Fruit fly (Drosophila melanogaster) whole organism, embryonic: ENCODE measurements around the gene CG3918.

Source experiments
- Blimp-1 ChIP-seq: fragments of 200-800 bp; sonication (Bioruptor generic); optimal IDR thresholded peaks from 3 replicates; lab custom pipeline; 2018; ENCODE audit warnings: missing biosample characterization, missing genetic modification characterization, mild to moderate bottlenecking, moderate library complexity, missing genetic modification reagents
- C15 ChIP-seq: fragments of 200-800 bp; sonication (Bioruptor generic); IDR thresholded peaks from 3 replicates; pipeline ENCODE4 v1.3.6; 2022; ENCODE audit warnings: missing biosample characterization, missing genetic modification characterization
- CG1024 ChIP-seq: fragments of 200-800 bp; sonication (Bioruptor generic); IDR thresholded peaks from 2 replicates; pipeline ENCODE4 v1.3.6; 2022; ENCODE audit warnings: missing biosample characterization, missing genetic modification characterization
- CG11398 ChIP-seq: fragments of 200-800 bp; sonication (Bioruptor generic); optimal IDR thresholded peaks from 2 replicates; lab custom pipeline; 2016; ENCODE audit warnings: missing biosample characterization, missing genetic modification characterization
- CG12104 ChIP-seq: fragments of 200-800 bp; sonication (Bioruptor generic); optimal IDR thresholded peaks from 3 replicates; lab custom pipeline; 2016; ENCODE audit warnings: missing biosample characterization, missing genetic modification characterization
- CG12659 ChIP-seq: fragments of 200-800 bp; sonication (Bioruptor generic); optimal IDR thresholded peaks from 3 replicates; lab custom pipeline; 2017; ENCODE audit warnings: mild to moderate bottlenecking, missing biosample characterization, missing genetic modification reagents, missing genetic modification characterization
- CG13624 ChIP-seq: fragments of 200-800 bp; sonication (Bioruptor generic); optimal IDR thresholded peaks from 2 replicates; lab custom pipeline; 2016; ENCODE audit warnings: missing biosample characterization, missing genetic modification characterization
- CG1529 ChIP-seq: fragments of 200-800 bp; sonication (Bioruptor generic); optimal IDR thresholded peaks from 3 replicates; lab custom pipeline; 2018; ENCODE audit warnings: missing biosample characterization, missing genetic modification characterization
- CG17612 ChIP-seq: fragments of 200-800 bp; sonication (Bioruptor generic); IDR thresholded peaks from 2 replicates; pipeline ENCODE4 v1.3.6; 2022; ENCODE audit warnings: missing biosample characterization, missing genetic modification characterization
- CG17829 ChIP-seq: fragments of 200-800 bp; optimal IDR thresholded peaks from 2 replicates; lab custom pipeline; 2019; ENCODE audit warnings: missing biosample characterization, mild to moderate bottlenecking, missing genetic modification characterization, moderate library complexity
- CG2120 ChIP-seq: fragments of 200-800 bp; sonication (Bioruptor generic); optimal IDR thresholded peaks from 3 replicates; lab custom pipeline; 2016; ENCODE audit warnings: missing biosample characterization, missing genetic modification characterization
- CG2712 ChIP-seq: fragments of 200-800 bp; optimal IDR thresholded peaks from 3 replicates; lab custom pipeline; 2019; ENCODE audit warnings: missing biosample characterization, mild to moderate bottlenecking, missing genetic modification characterization, moderate library complexity
- CG2875 ChIP-seq: fragments of 200-800 bp; sonication (Bioruptor generic); optimal IDR thresholded peaks from 2 replicates; lab custom pipeline; 2017; ENCODE audit warnings: missing biosample characterization, mild to moderate bottlenecking, missing genetic modification characterization, missing genetic modification reagents
- CG30403 ChIP-seq: fragments of 200-800 bp; sonication (Bioruptor generic); optimal IDR thresholded peaks from 3 replicates; lab custom pipeline; 2016; ENCODE audit warnings: missing biosample characterization, missing genetic modification characterization
- CG31441 ChIP-seq: fragments of 200-800 bp; sonication (Bioruptor generic); IDR thresholded peaks from 2 replicates; pipeline ENCODE4 v1.3.6; 2022; ENCODE audit warnings: missing biosample characterization, missing genetic modification characterization
- CG3163 ChIP-seq: fragments of 200-800 bp; sonication (Bioruptor generic); optimal IDR thresholded peaks from 3 replicates; lab custom pipeline; 2016; ENCODE audit warnings: missing biosample characterization, missing genetic modification characterization
- CG32772 ChIP-seq: fragments of 200-800 bp; sonication (Bioruptor generic); IDR thresholded peaks from 2 replicates; pipeline ENCODE4 v1.3.6; 2022; ENCODE audit warnings: missing biosample characterization, missing genetic modification characterization
- CG34422 ChIP-seq: fragments of 200-800 bp; sonication (Bioruptor generic); IDR thresholded peaks from 3 replicates; pipeline ENCODE4 v1.3.6; 2022; ENCODE audit warnings: missing biosample characterization, missing genetic modification characterization
- CG6254 ChIP-seq: fragments of 200-800 bp; sonication (Bioruptor generic); optimal IDR thresholded peaks from 3 replicates; lab custom pipeline; 2017; ENCODE audit warnings: mild to moderate bottlenecking, missing biosample characterization, missing genetic modification reagents, missing genetic modification characterization
- CG8281 ChIP-seq: fragments of 200-800 bp; sonication (Bioruptor generic); optimal IDR thresholded peaks from 2 replicates; lab custom pipeline; 2018; ENCODE audit warnings: missing biosample characterization, mild to moderate bottlenecking, missing genetic modification characterization, moderate library complexity
- CG9609 ChIP-seq: fragments of 200-800 bp; sonication (Bioruptor generic); optimal IDR thresholded peaks from 3 replicates; lab custom pipeline; 2016; ENCODE audit warnings: missing biosample characterization, missing genetic modification characterization
- Deaf1 ChIP-seq: fragments of 200-800 bp; optimal IDR thresholded peaks from 3 replicates; lab custom pipeline; 2019; ENCODE audit warnings: missing biosample characterization, mild to moderate bottlenecking, missing genetic modification characterization, moderate library complexity
- Drgx ChIP-seq: fragments of 200-800 bp; sonication (Bioruptor generic); IDR thresholded peaks from 2 replicates; pipeline ENCODE4 v1.3.6; 2022; ENCODE audit warnings: missing biosample characterization, missing genetic modification characterization
- Hr3 ChIP-seq: fragments of 200-800 bp; sonication (Bioruptor generic); optimal IDR thresholded peaks from 3 replicates; lab custom pipeline; 2016; ENCODE audit warnings: missing biosample characterization, missing genetic modification characterization
- MESR4 ChIP-seq: fragments of 200-800 bp; sonication (Bioruptor generic); optimal IDR thresholded peaks from 2 replicates; lab custom pipeline; 2018; ENCODE audit warnings: missing biosample characterization, mild to moderate bottlenecking, missing genetic modification characterization, moderate library complexity
- NK7.1 ChIP-seq: fragments of 200-800 bp; sonication (Bioruptor generic); optimal IDR thresholded peaks from 3 replicates; lab custom pipeline; 2016; ENCODE audit warnings: missing biosample characterization, missing genetic modification characterization
- NfI ChIP-seq: fragments of 200-800 bp; sonication (Bioruptor generic); optimal IDR thresholded peaks from 3 replicates; lab custom pipeline; 2018; ENCODE audit warnings: missing biosample characterization, mild to moderate bottlenecking, missing genetic modification characterization, moderate library complexity
- Ptx1 ChIP-seq: fragments of 200-800 bp; sonication (Bioruptor generic); IDR thresholded peaks from 2 replicates; pipeline ENCODE4 v1.3.6; 2022; ENCODE audit warnings: missing biosample characterization, missing genetic modification characterization
- Trl ChIP-seq, 3 experiments: fragments of >200 bp in 2 of 3; fragments of 200-800 bp in 1 of 3; sonication (Bioruptor generic) in 1 of 3; optimal IDR thresholded peaks; 2 replicates in 1 of 3; 3 replicates in 2 of 3; lab custom pipeline; 2016 to 2017; ENCODE audit warnings: missing biosample characterization in 1 of 3, missing genetic modification characterization in 1 of 3
- aop ChIP-seq: fragments of 200-800 bp; sonication (Bioruptor generic); IDR thresholded peaks from 2 replicates; pipeline ENCODE4 v1.3.6; 2022; ENCODE audit warnings: missing biosample characterization, missing genetic modification characterization
- cad ChIP-seq: fragments of >200 bp; optimal IDR thresholded peaks from 2 replicates; lab custom pipeline; 2017; ENCODE audit warnings: missing biosample characterization, missing genetic modification characterization
- crol ChIP-seq: fragments of 200-800 bp; sonication (Bioruptor generic); IDR thresholded peaks from 2 replicates; pipeline ENCODE4 v1.3.6; 2022; ENCODE audit warnings: missing biosample characterization, missing genetic modification characterization
- dimm ChIP-seq: fragments of 200-800 bp; sonication (Bioruptor generic); IDR thresholded peaks from 2 replicates; pipeline ENCODE4 v1.3.6; 2022; ENCODE audit warnings: missing biosample characterization, missing genetic modification characterization
- dmrt99B ChIP-seq: fragments of 200-800 bp; sonication (Bioruptor generic); optimal IDR thresholded peaks from 2 replicates; lab custom pipeline; 2018; ENCODE audit warnings: missing biosample characterization, mild to moderate bottlenecking, missing genetic modification characterization, moderate library complexity
- emc ChIP-seq: fragments of 200-800 bp; sonication (Bioruptor generic); optimal IDR thresholded peaks from 2 replicates; lab custom pipeline; 2016; ENCODE audit warnings: missing biosample characterization, missing genetic modification characterization
- esg ChIP-seq: fragments of 200-800 bp; sonication (Bioruptor generic); conservative IDR thresholded peaks from 2 replicates; pipeline ENCODE4 v1.3.6; 2022; ENCODE audit warnings: missing biosample characterization, missing genetic modification characterization
- eve ChIP-seq, 2 experiments: fragments of >200 bp; optimal IDR thresholded peaks; 2 replicates each; lab custom pipeline; 2017; ENCODE audit warnings: missing biosample characterization in 2 of 2, missing genetic modification characterization in 2 of 2
- hb ChIP-seq: fragments of 200-800 bp; sonication (Bioruptor generic); IDR thresholded peaks from 3 replicates; pipeline ENCODE4 v1.3.6; 2022; ENCODE audit warnings: missing biosample characterization, missing genetic modification characterization; ENCODE audit not compliant: partially characterized antibody
- hth ChIP-seq: fragments of >200 bp; optimal IDR thresholded peaks from 2 replicates; lab custom pipeline; 2017; ENCODE audit warnings: inconsistent platforms
- ken ChIP-seq: fragments of 200-800 bp; sonication (Bioruptor generic); IDR thresholded peaks from 3 replicates; pipeline ENCODE4 v1.3.6; 2022; ENCODE audit warnings: missing biosample characterization, missing genetic modification characterization
- nau ChIP-seq: fragments of 200-800 bp; sonication (Bioruptor generic); optimal IDR thresholded peaks from 3 replicates; lab custom pipeline; 2017; ENCODE audit warnings: missing biosample characterization, mild to moderate bottlenecking, missing genetic modification characterization, missing genetic modification reagents
- nerfin-2 ChIP-seq: fragments of 200-800 bp; sonication (Bioruptor generic); IDR thresholded peaks from 2 replicates; pipeline ENCODE4 v1.3.6; 2022; ENCODE audit warnings: missing biosample characterization, missing genetic modification characterization; ENCODE audit not compliant: partially characterized antibody
- odd ChIP-seq: fragments of 200-800 bp; sonication (Bioruptor generic); optimal IDR thresholded peaks from 2 replicates; lab custom pipeline; 2017; ENCODE audit warnings: missing biosample characterization, mild to moderate bottlenecking, missing genetic modification characterization
- rib ChIP-seq: fragments of 200-800 bp; sonication (Bioruptor generic); IDR thresholded peaks from 2 replicates; pipeline ENCODE4 v1.3.6; 2022; ENCODE audit warnings: missing biosample characterization, missing genetic modification characterization
- sob ChIP-seq: fragments of 200-800 bp; sonication (Bioruptor generic); IDR thresholded peaks from 2 replicates; pipeline ENCODE4 v1.3.6; 2022; ENCODE audit warnings: missing biosample characterization, missing genetic modification characterization
- sr ChIP-seq: fragments of 200-800 bp; sonication (Bioruptor generic); IDR thresholded peaks from 3 replicates; pipeline ENCODE4 v1.3.6; 2022; ENCODE audit warnings: missing biosample characterization, missing genetic modification characterization
- tin ChIP-seq: fragments of 200-800 bp; sonication (Bioruptor generic); optimal IDR thresholded peaks from 3 replicates; lab custom pipeline; 2016; ENCODE audit warnings: missing biosample characterization, missing genetic modification characterization
- tll ChIP-seq, 2 experiments: fragments of 200-800 bp in 1 of 2; fragments of >200 bp in 1 of 2; sonication (Bioruptor generic) in 1 of 2; optimal IDR thresholded peaks; 2 replicates each; lab custom pipeline; 2017 to 2019; ENCODE audit warnings: missing biosample characterization in 2 of 2, missing genetic modification characterization in 2 of 2, mild to moderate bottlenecking in 1 of 2, moderate library complexity in 1 of 2
- tx ChIP-seq: fragments of 200-800 bp; sonication (Bioruptor generic); optimal IDR thresholded peaks from 2 replicates; lab custom pipeline; 2016; ENCODE audit warnings: missing biosample characterization, missing genetic modification characterization
- wek ChIP-seq: fragments of 200-800 bp; sonication (Bioruptor generic); optimal IDR thresholded peaks from 3 replicates; lab custom pipeline; 2018; ENCODE audit warnings: missing biosample characterization, mild to moderate bottlenecking, missing genetic modification characterization, moderate library complexity
- zen2 ChIP-seq: fragments of 200-800 bp; sonication (Bioruptor generic); IDR thresholded peaks from 3 replicates; pipeline ENCODE4 v1.3.6; 2022; ENCODE audit warnings: missing biosample characterization, missing genetic modification characterization; ENCODE audit not compliant: partially characterized antibody

CG3918 gene

dm6 chrX:6543569-6544173, 19.4 kb downstream of the CG3918 start (continued):
- TF ChIP-seq CG1529 (GFP tag; lab: Kevin White, UChicago) (no peak), CG9609 (GFP tag; lab: Kevin White, UChicago) (no peak), CG6254 (no peak), CG32772 (GFP tag; lab: Robert Waterston, UW) (no peak), CG17612 (GFP tag; lab: Robert Waterston, UW) (no peak), emc (no peak), NK7.1 (GFP tag; lab: Kevin White, UChicago) (no peak), CG12659 (no peak), MESR4 (no peak), tx (GFP tag; lab: Kevin White, UChicago) (no peak), NfI (GFP tag; lab: Kevin White, UChicago) (no peak), Hr3 (GFP tag; lab: Kevin White, UChicago) (no peak), Ptx1 (GFP tag; lab: Robert Waterston, UW) (0 out of 2 replicates have a peak, but pooled peaks have one; percentile 15), hth (lab: Kevin White, UChicago) (no peak), zen2 (GFP tag; lab: Robert Waterston, UW) (no peak), CG3163 (GFP tag; lab: Kevin White, UChicago) (no peak), CG2875 (no peak), tll (GFP tag; optimal IDR thresholded peaks at IDR 0.05; lab: Kevin White, UChicago) (no peak), Deaf1 (tag; lab: Kevin White, UChicago) (peak; percentile 3), hb (no peak), CG31441 (GFP tag; lab: Robert Waterston, UW) (no peak), esg (GFP tag; lab: Robert Waterston, UW) (no peak), C15 (no peak), CG17829 (no peak), Drgx (GFP tag; lab: Robert Waterston, UW) (no peak), crol (GFP tag; lab: Robert Waterston, UW) (peak; percentile 42; the same call in 1 of the 2 replicates), cad (GFP tag; lab: Kevin White, UChicago) (no peak), CG13624 (GFP tag; lab: Kevin White, UChicago) (no peak), wek (GFP tag; lab: Kevin White, UChicago) (no peak), rib (GFP tag; lab: Robert Waterston, UW) (peak; percentile 46; the same call in 1 of the 2 replicates), CG8281 (no peak), nerfin-2 (GFP tag; lab: Robert Waterston, UW) (no peak), CG11398 (GFP tag; lab: Kevin White, UChicago) (no peak), CG30403 (GFP tag; lab: Kevin White, UChicago) (no peak), tin (GFP tag; lab: Kevin White, UChicago) (no peak), sob (GFP tag; lab: Robert Waterston, UW) (no peak), CG2120 (no peak), dimm (GFP tag; lab: Robert Waterston, UW) (no peak), nau (GFP tag; lab: Kevin White, UChicago) (no peak), CG1024 (GFP tag; lab: Robert Waterston, UW) (no peak), Blimp-1 (GFP tag; lab: Kevin White, UChicago) (no peak), ken (GFP tag; lab: Robert Waterston, UW) (no peak), Trl (optimal IDR thresholded peaks at IDR 0.05; lab: Kevin White, UChicago) (peak; percentile 16 to 26), Trl (GFP tag; optimal IDR thresholded peaks at IDR 0.05; lab: Kevin White, UChicago) (no peak), CG34422 (GFP tag; lab: Robert Waterston, UW) (no peak), CG12104 (GFP tag; lab: Kevin White, UChicago) (no peak), dmrt99B (tag; lab: Kevin White, UChicago) (peak; percentile 51), aop (GFP tag; lab: Robert Waterston, UW) (no peak), CG2712 (tag; lab: Kevin White, UChicago) (no peak), sr (peak; percentile 76; the same call in 2 of the 3 replicates), eve (GFP tag; optimal IDR thresholded peaks at IDR 0.05; lab: Kevin White, UChicago) (no peak), odd (no peak)
